Fruit fly (Drosophila melanogaster) whole organism, embryonic: ENCODE measurements around the gene CG43895.
A peak's percentile ranks its signal among the peaks of the same experiment; 100 is the strongest.

Experiments
- Bgb ChIP-seq: fragments of 200-800 bp; sonication (Bioruptor generic); IDR thresholded peaks from 2 replicates; pipeline ENCODE4 v1.3.6; 2022; ENCODE audit warnings: missing biosample characterization, missing genetic modification characterization; ENCODE audit not compliant: partially characterized antibody
- CG11723 ChIP-seq: fragments of 200-800 bp; sonication (Bioruptor generic); optimal IDR thresholded peaks from 2 replicates; lab custom pipeline; 2017; ENCODE audit warnings: missing biosample characterization, mild to moderate bottlenecking, missing genetic modification characterization
- CG13287 ChIP-seq: fragments of 200-800 bp; sonication (Bioruptor generic); IDR thresholded peaks from 2 replicates; pipeline ENCODE4 v1.3.6; 2022; ENCODE audit warnings: missing biosample characterization, missing genetic modification characterization; ENCODE audit not compliant: partially characterized antibody
- CG13424 ChIP-seq: fragments of 200-800 bp; sonication (Bioruptor generic); optimal IDR thresholded peaks from 2 replicates; lab custom pipeline; 2019; ENCODE audit warnings: missing biosample characterization, mild to moderate bottlenecking, missing genetic modification characterization, moderate library complexity
- CG13775 ChIP-seq: fragments of 200-800 bp; sonication (Bioruptor generic); optimal IDR thresholded peaks from 3 replicates; lab custom pipeline; 2017; ENCODE audit warnings: missing biosample characterization, mild to moderate bottlenecking, missing genetic modification characterization
- CG17359 ChIP-seq: fragments of 200-800 bp; sonication (Bioruptor generic); optimal IDR thresholded peaks from 3 replicates; lab custom pipeline; 2018; ENCODE audit warnings: missing biosample characterization, mild to moderate bottlenecking, missing genetic modification characterization, moderate library complexity
- CG18011 ChIP-seq: fragments of 200-800 bp; sonication (Bioruptor generic); optimal IDR thresholded peaks from 2 replicates; lab custom pipeline; 2017; ENCODE audit warnings: missing biosample characterization, missing genetic modification characterization, mild to moderate bottlenecking, moderate library complexity, missing genotype
- CG18476 ChIP-seq: fragments of 200-800 bp; sonication (Bioruptor generic); optimal IDR thresholded peaks from 2 replicates; lab custom pipeline; 2016; ENCODE audit warnings: missing biosample characterization, mild to moderate bottlenecking, missing genetic modification characterization
- CG18619 ChIP-seq: fragments of 200-800 bp; sonication (Bioruptor generic); optimal IDR thresholded peaks from 3 replicates; lab custom pipeline; 2017; ENCODE audit warnings: missing biosample characterization, mild to moderate bottlenecking, missing genetic modification characterization
- CG2678 ChIP-seq: fragments of 200-800 bp; sonication (Bioruptor generic); optimal IDR thresholded peaks from 3 replicates; lab custom pipeline; 2019; ENCODE audit warnings: missing biosample characterization, mild to moderate bottlenecking, missing genetic modification characterization, moderate library complexity
- CG32772 ChIP-seq: fragments of 200-800 bp; sonication (Bioruptor generic); IDR thresholded peaks from 2 replicates; pipeline ENCODE4 v1.3.6; 2022; ENCODE audit warnings: missing biosample characterization, missing genetic modification characterization
- CG43689 ChIP-seq: fragments of 200-800 bp; sonication (Bioruptor generic); IDR thresholded peaks from 2 replicates; pipeline ENCODE4 v1.3.6; 2022; ENCODE audit warnings: missing biosample characterization, missing genetic modification characterization
- CG5953 ChIP-seq: fragments of 200-800 bp; sonication (Bioruptor generic); IDR thresholded peaks from 2 replicates; pipeline ENCODE4 v1.3.6; 2022; ENCODE audit warnings: missing biosample characterization, missing genetic modification characterization
- CG8765 ChIP-seq: fragments of 200-800 bp; sonication (Bioruptor generic); IDR thresholded peaks from 2 replicates; pipeline ENCODE4 v1.3.6; 2022; ENCODE audit warnings: missing biosample characterization, missing genetic modification characterization
- CG9609 ChIP-seq: fragments of 200-800 bp; sonication (Bioruptor generic); optimal IDR thresholded peaks from 3 replicates; lab custom pipeline; 2016; ENCODE audit warnings: missing biosample characterization, missing genetic modification characterization
- CG9727 ChIP-seq: fragments of 200-800 bp; sonication (Bioruptor generic); optimal IDR thresholded peaks from 3 replicates; lab custom pipeline; 2017; ENCODE audit warnings: missing biosample characterization, mild to moderate bottlenecking, missing genetic modification characterization
- CG9876 ChIP-seq: fragments of 200-800 bp; sonication (Bioruptor generic); optimal IDR thresholded peaks from 2 replicates; lab custom pipeline; 2016; ENCODE audit warnings: missing biosample characterization, missing genetic modification characterization
- D ChIP-seq, 2 experiments: fragments of 200-800 bp in 1 of 2; fragments of >200 bp in 1 of 2; sonication (Bioruptor generic) in 1 of 2; optimal IDR thresholded peaks; 2 replicates in 1 of 2; 3 replicates in 1 of 2; lab custom pipeline; 2017; ENCODE audit warnings: mild to moderate bottlenecking in 1 of 2, missing biosample characterization in 1 of 2, missing genetic modification characterization in 1 of 2, missing genetic modification reagents in 1 of 2
- D19B ChIP-seq: fragments of 200-800 bp; sonication (Bioruptor generic); optimal IDR thresholded peaks from 2 replicates; lab custom pipeline; 2017; ENCODE audit warnings: missing biosample characterization, mild to moderate bottlenecking, missing genetic modification characterization
- Dip2 ChIP-seq: fragments of 200-800 bp; sonication (Bioruptor generic); IDR thresholded peaks from 2 replicates; pipeline ENCODE4 v1.3.6; 2022; ENCODE audit warnings: missing biosample characterization, missing genetic modification characterization
- HLH4C ChIP-seq: fragments of 200-800 bp; sonication (Bioruptor generic); IDR thresholded peaks from 3 replicates; pipeline ENCODE4 v1.3.6; 2022; ENCODE audit warnings: missing biosample characterization, missing genetic modification characterization; ENCODE audit not compliant: partially characterized antibody
- Hr51 ChIP-seq, 2 experiments: fragments of 200-800 bp; sonication (Bioruptor generic); optimal IDR thresholded peaks; 2 replicates in 1 of 2; 3 replicates in 1 of 2; lab custom pipeline; 2016 to 2018; ENCODE audit warnings: missing biosample characterization in 2 of 2, missing genetic modification characterization in 2 of 2, mild to moderate bottlenecking in 1 of 2, moderate library complexity in 1 of 2
- Hsf ChIP-seq: fragments of 200-800 bp; sonication (Bioruptor generic); optimal IDR thresholded peaks from 3 replicates; lab custom pipeline; 2016; ENCODE audit warnings: missing biosample characterization, missing genetic modification characterization
- Nf-YC ChIP-seq: fragments of 200-800 bp; optimal IDR thresholded peaks from 3 replicates; lab custom pipeline; 2019; ENCODE audit warnings: missing biosample characterization, mild to moderate bottlenecking, missing genetic modification characterization, moderate library complexity
- Oaz ChIP-seq: fragments of 200-800 bp; sonication (Bioruptor generic); IDR thresholded peaks from 2 replicates; pipeline ENCODE4 v1.3.6; 2022; ENCODE audit warnings: missing biosample characterization, missing genetic modification characterization
- ab ChIP-seq: fragments of 200-800 bp; sonication (Bioruptor generic); optimal IDR thresholded peaks from 2 replicates; lab custom pipeline; 2016; ENCODE audit warnings: missing biosample characterization, missing genetic modification characterization
- az2 ChIP-seq: fragments of 200-800 bp; sonication (Bioruptor generic); optimal IDR thresholded peaks from 3 replicates; lab custom pipeline; 2016; ENCODE audit warnings: missing biosample characterization, missing genetic modification characterization
- bcd ChIP-seq: fragments of 200-800 bp; sonication (Bioruptor generic); optimal IDR thresholded peaks from 2 replicates; lab custom pipeline; 2017; ENCODE audit warnings: missing biosample characterization, mild to moderate bottlenecking, missing genetic modification characterization
- chn ChIP-seq: fragments of 200-800 bp; sonication (Bioruptor generic); optimal IDR thresholded peaks from 2 replicates; lab custom pipeline; 2016; ENCODE audit warnings: missing biosample characterization, missing genetic modification characterization
- crol ChIP-seq: fragments of 200-800 bp; sonication (Bioruptor generic); IDR thresholded peaks from 2 replicates; pipeline ENCODE4 v1.3.6; 2022; ENCODE audit warnings: missing biosample characterization, missing genetic modification characterization
- da ChIP-seq: fragments of 200-800 bp; sonication (Bioruptor generic); optimal IDR thresholded peaks from 2 replicates; lab custom pipeline; 2016; ENCODE audit warnings: missing biosample characterization, missing genetic modification characterization
- dimm ChIP-seq: fragments of 200-800 bp; sonication (Bioruptor generic); IDR thresholded peaks from 2 replicates; pipeline ENCODE4 v1.3.6; 2022; ENCODE audit warnings: missing biosample characterization, missing genetic modification characterization
- disco-r ChIP-seq: fragments of 200-800 bp; sonication (Bioruptor generic); optimal IDR thresholded peaks from 2 replicates; lab custom pipeline; 2016; ENCODE audit warnings: missing biosample characterization, missing genetic modification characterization
- dpn ChIP-seq, 2 experiments: fragments of 200-800 bp; sonication (Bioruptor generic); optimal IDR thresholded peaks; 3 replicates each; lab custom pipeline; 2016; ENCODE audit warnings: missing biosample characterization in 2 of 2, missing genetic modification characterization in 2 of 2
- ewg ChIP-seq: fragments of 200-800 bp; sonication (Bioruptor generic); optimal IDR thresholded peaks from 3 replicates; lab custom pipeline; 2017; ENCODE audit warnings: mild to moderate bottlenecking, missing biosample characterization, missing genetic modification reagents, missing genetic modification characterization
- ind ChIP-seq: fragments of 200-800 bp; sonication (Bioruptor generic); optimal IDR thresholded peaks from 3 replicates; lab custom pipeline; 2016; ENCODE audit warnings: missing biosample characterization, missing genetic modification characterization
- lbe ChIP-seq: fragments of 200-800 bp; sonication (Bioruptor generic); optimal IDR thresholded peaks from 2 replicates; lab custom pipeline; 2016; ENCODE audit warnings: missing biosample characterization, mild to moderate bottlenecking, missing genetic modification characterization
- nmo ChIP-seq: fragments of 200-800 bp; sonication (Bioruptor generic); optimal IDR thresholded peaks from 2 replicates; lab custom pipeline; 2018; ENCODE audit warnings: missing biosample characterization, mild to moderate bottlenecking, missing genetic modification characterization, moderate library complexity
- peb ChIP-seq: fragments of 200-800 bp; sonication (Bioruptor generic); IDR thresholded peaks from 2 replicates; pipeline ENCODE4 v1.3.6; 2022; ENCODE audit warnings: missing biosample characterization, missing genetic modification characterization
- pita ChIP-seq: fragments of 200-800 bp; sonication (Bioruptor generic); optimal IDR thresholded peaks from 2 replicates; lab custom pipeline; 2017; ENCODE audit warnings: missing biosample characterization, mild to moderate bottlenecking, missing genetic modification characterization
- pnt ChIP-seq: fragments of 200-800 bp; sonication (Bioruptor generic); optimal IDR thresholded peaks from 3 replicates; lab custom pipeline; 2016; ENCODE audit warnings: missing biosample characterization, missing genetic modification characterization
- pros ChIP-seq: fragments of 200-800 bp; sonication (Bioruptor generic); optimal IDR thresholded peaks from 3 replicates; lab custom pipeline; 2019; ENCODE audit warnings: missing biosample characterization, mild to moderate bottlenecking, missing genetic modification characterization, moderate library complexity
- pum ChIP-seq: fragments of 200-800 bp; sonication (Bioruptor generic); optimal IDR thresholded peaks from 2 replicates; lab custom pipeline; 2016; ENCODE audit warnings: missing biosample characterization, missing genetic modification characterization
- sc ChIP-seq, 3 experiments: fragments of >200 bp in 2 of 3; fragments of 200-800 bp in 1 of 3; sonication (Bioruptor generic) in 1 of 3; optimal IDR thresholded peaks; 2 replicates in 2 of 3; 3 replicates in 1 of 3; lab custom pipeline; 2017; ENCODE audit warnings: mild to moderate bottlenecking in 1 of 3, missing biosample characterization in 1 of 3, missing genetic modification characterization in 1 of 3, missing genetic modification reagents in 1 of 3
- schlank ChIP-seq: fragments of 200-800 bp; sonication (Bioruptor generic); optimal IDR thresholded peaks from 2 replicates; lab custom pipeline; 2018; ENCODE audit warnings: missing biosample characterization, mild to moderate bottlenecking, missing genetic modification characterization
- shn ChIP-seq: fragments of 200-800 bp; sonication (Bioruptor generic); optimal IDR thresholded peaks from 3 replicates; lab custom pipeline; 2016; ENCODE audit warnings: missing biosample characterization, missing genetic modification characterization
- stwl ChIP-seq: fragments of 200-800 bp; sonication (Bioruptor generic); optimal IDR thresholded peaks from 3 replicates; lab custom pipeline; 2018; ENCODE audit warnings: missing biosample characterization, mild to moderate bottlenecking, missing genetic modification characterization, moderate library complexity
- tup ChIP-seq: fragments of 200-800 bp; sonication (Bioruptor generic); optimal IDR thresholded peaks from 2 replicates; lab custom pipeline; 2016; ENCODE audit warnings: missing biosample characterization, mild to moderate bottlenecking, missing genetic modification characterization, moderate library complexity
- unpg ChIP-seq: fragments of 200-800 bp; sonication (Bioruptor generic); optimal IDR thresholded peaks from 3 replicates; lab custom pipeline; 2018; ENCODE audit warnings: missing biosample characterization, mild to moderate bottlenecking, missing genetic modification characterization, moderate library complexity

Gene CG43895

dm6 chr3L:21828177-21828589 lies 14.7 kb upstream of the CG43895 start, which contains the start of gene CG32448 (continued):
- TF ChIP-seq CG9727 (GFP tag; lab: Kevin White, UChicago) (peak; percentile 57), da (GFP tag; lab: Kevin White, UChicago) (no peak), CG2678 (peak; percentile 61), Dip2 (GFP tag; lab: Robert Waterston, UW) (no peak), chn (GFP tag; lab: Kevin White, UChicago) (peak; percentile 28), CG18476 (GFP tag; lab: Kevin White, UChicago) (peak; percentile 45), Nf-YC (peak; percentile 30), unpg (GFP tag; lab: Kevin White, UChicago) (peak; percentile 55), D (optimal IDR thresholded peaks at IDR 0.05; lab: Kevin White, UChicago) (no peak), D (GFP tag; optimal IDR thresholded peaks at IDR 0.05; lab: Kevin White, UChicago) (no peak), stwl (tag; lab: Kevin White, UChicago) (peak; percentile 59), CG11723 (GFP tag; lab: Kevin White, UChicago) (no peak), CG5953 (GFP tag; lab: Robert Waterston, UW) (no peak), CG8765 (GFP tag; lab: Robert Waterston, UW) (0 out of 2 replicates have a peak, but pooled peaks have one; percentile 27), peb (GFP tag; lab: Robert Waterston, UW) (peak; percentile 59; the same call in 1 of the 2 replicates), ewg (peak; percentile 1), bcd (peak; percentile 36), ab (GFP tag; lab: Kevin White, UChicago) (no peak), az2 (GFP tag; lab: Kevin White, UChicago) (peak; percentile 50), CG13775 (GFP tag; lab: Kevin White, UChicago) (peak; percentile 46), crol (GFP tag; lab: Robert Waterston, UW) (no peak), CG17359 (peak; percentile 55), nmo (peak; percentile 57), schlank (tag; lab: Kevin White, UChicago) (peak; percentile 1), dimm (GFP tag; lab: Robert Waterston, UW) (no peak), tup (GFP tag; lab: Kevin White, UChicago) (no peak), pum (peak; percentile 58), pnt (GFP tag; lab: Kevin White, UChicago) (peak; percentile 54), ind (peak; percentile 73), CG9609 (GFP tag; lab: Kevin White, UChicago) (peak; percentile 58), Oaz (GFP tag; lab: Robert Waterston, UW) (peak; percentile 30; the same call in 1 of the 2 replicates), CG18011 (GFP tag; lab: Kevin White, UChicago) (peak; percentile 52), CG43689 (0 out of 2 replicates have a peak, but pooled peaks have one; percentile 30), Hsf (GFP tag; lab: Kevin White, UChicago) (peak; percentile 72), Bgb (GFP tag; lab: Robert Waterston, UW) (no peak), shn (peak; percentile 80), disco-r (GFP tag; lab: Kevin White, UChicago) (no peak), D19B (GFP tag; lab: Kevin White, UChicago) (peak; percentile 28), pita (GFP tag; lab: Kevin White, UChicago) (no peak), dpn (GFP tag; optimal IDR thresholded peaks at IDR 0.05; lab: Kevin White, UChicago) (peak; percentile 64 to 65), HLH4C (no peak), CG13424 (tag; lab: Kevin White, UChicago) (peak; percentile 53), sc (optimal IDR thresholded peaks at IDR 0.05; lab: Kevin White, UChicago) (no peak), sc (GFP tag; optimal IDR thresholded peaks at IDR 0.05; lab: Kevin White, UChicago) (no peak), pros (no peak), CG18619 (GFP tag; lab: Kevin White, UChicago) (peak; percentile 33), lbe (GFP tag; lab: Kevin White, UChicago) (peak; percentile 3), CG13287 (GFP tag; lab: Robert Waterston, UW) (peak; percentile 19; the same call in 1 of the 2 replicates), CG9876 (GFP tag; lab: Kevin White, UChicago) (peak; percentile 37), CG32772 (GFP tag; lab: Robert Waterston, UW) (peak; percentile 62; the same call in 1 of the 2 replicates), Hr51 (GFP tag; optimal IDR thresholded peaks at IDR 0.05; lab: Kevin White, UChicago) (peak; percentile 40 to 67)
